Fruit fly (Drosophila melanogaster): ENCODE measurements around the gene ssp.

Gene ssp

DNA sequence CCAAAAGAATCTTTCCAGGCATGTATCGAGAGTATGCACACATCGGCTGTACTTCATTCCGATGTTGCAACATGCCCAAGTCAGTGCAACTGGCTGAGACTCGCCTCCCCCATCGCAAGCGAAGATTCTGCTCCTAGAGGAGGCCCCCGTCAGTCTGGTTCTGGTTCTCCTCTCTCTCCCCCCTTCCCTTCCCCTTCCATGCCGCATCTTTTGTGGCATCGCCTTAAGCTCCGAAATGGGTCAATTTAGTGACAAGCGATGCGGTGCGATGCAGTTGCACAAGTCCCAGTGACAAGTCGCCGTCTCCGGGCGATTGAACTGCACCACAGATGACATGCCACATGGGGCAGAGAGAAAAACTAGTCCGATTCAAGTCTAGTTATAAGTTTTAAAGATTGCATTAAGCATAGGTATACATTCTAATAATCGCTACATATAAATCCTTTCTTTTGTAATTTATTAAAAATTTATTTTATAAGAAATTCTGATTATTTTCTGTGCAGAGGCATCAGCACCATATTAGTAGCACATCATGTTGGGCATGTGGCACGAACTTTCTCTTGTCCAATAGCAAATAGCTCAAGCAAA, 8.9 kb upstream of the ssp start:
- TF ChIP-seq CG11762 (GFP tag; optimal IDR thresholded peaks at IDR 0.05; ENCODE audit: insufficient read depth) (peak; percentile 11), esn (GFP tag; optimal IDR thresholded peaks at IDR 0.05) (no peak), Ets96B (tag; optimal IDR thresholded peaks at IDR 0.05) (peak; percentile 1), CG10631 (GFP tag; optimal IDR thresholded peaks at IDR 0.05) (peak; percentile 32), CG9139 (GFP tag; optimal IDR thresholded peaks at IDR 0.05) (no peak), Smox (GFP tag; optimal IDR thresholded peaks at IDR 0.05) (no peak), pdm3 (GFP tag; optimal IDR thresholded peaks at IDR 0.05) (no peak), svp (GFP tag) (no peak), CG6276 (GFP tag; optimal IDR thresholded peaks at IDR 0.05) (peak; percentile 38), CG4318 (GFP tag; optimal IDR thresholded peaks at IDR 0.05) (peak; percentile 54), CG16779 (tag; optimal IDR thresholded peaks at IDR 0.05) (no peak), spab (GFP tag; optimal IDR thresholded peaks at IDR 0.05) (no peak), Sox14 (GFP tag; optimal IDR thresholded peaks at IDR 0.05) (no peak), CG15336 (GFP tag; IDR thresholded peaks at IDR 0.05) (peak; percentile 74), CG6808 (GFP tag; optimal IDR thresholded peaks at IDR 0.05) (no peak), CG8632 (GFP tag; optimal IDR thresholded peaks at IDR 0.05) (peak; percentile 9), CG1621 (tag; optimal IDR thresholded peaks at IDR 0.05) (no peak), Eip78C (GFP tag) (peak; percentile 83), CG8119 (GFP tag; IDR thresholded peaks at IDR 0.05) (peak; percentile 65), acj6 (GFP tag; optimal IDR thresholded peaks at IDR 0.05) (peak; percentile 36), CG3032 (tag; optimal IDR thresholded peaks at IDR 0.05) (peak; percentile 20), ss (GFP tag; optimal IDR thresholded peaks at IDR 0.05) (peak; percentile 3 to 28), Sox15 (GFP tag; optimal IDR thresholded peaks at IDR 0.05) (no peak), salr (GFP tag; optimal IDR thresholded peaks at IDR 0.05) (peak in 1 of 2 experiments; percentile 40), CG10669 (GFP tag; optimal IDR thresholded peaks at IDR 0.05) (peak; percentile 7), CG6854 (GFP tag; optimal IDR thresholded peaks at IDR 0.05) (peak; percentile 22), eg (GFP tag; IDR thresholded peaks at IDR 0.05) (peak; percentile 73; the same call in 2 of the 3 replicates), Gug (GFP tag; IDR thresholded peaks at IDR 0.05) (peak; percentile 20; the same call in 1 of the 2 replicates), CG31627 (GFP tag; optimal IDR thresholded peaks at IDR 0.05) (no peak), CG3919 (GFP tag; optimal IDR thresholded peaks at IDR 0.05) (peak; percentile 31), CG6163 (GFP tag; IDR thresholded peaks at IDR 0.05) (peak; percentile 75), Lpt (GFP tag; optimal IDR thresholded peaks at IDR 0.05) (no peak), achi (GFP tag; optimal IDR thresholded peaks at IDR 0.05) (peak; percentile 55), Hr4 (GFP tag; optimal IDR thresholded peaks at IDR 0.05) (peak; percentile 41), topi (GFP tag; optimal IDR thresholded peaks at IDR 0.05) (no peak), CG34406 (GFP tag; optimal IDR thresholded peaks at IDR 0.05) (peak; percentile 29), OdsH (GFP tag; optimal IDR thresholded peaks at IDR 0.05) (peak; percentile 34), Eip93F (GFP tag; optimal IDR thresholded peaks at IDR 0.05) (no peak), Sox102F (GFP tag; optimal IDR thresholded peaks at IDR 0.05) (no peak), CG32006 (GFP tag; optimal IDR thresholded peaks at IDR 0.05) (peak; percentile 78)

dm6 chr3L:12111081-12111958, 6.7 kb upstream of the ssp start:
- peak; percentile 63 for TF ChIP-seq spab (GFP tag; optimal IDR thresholded peaks at IDR 0.05)
- peak; percentile 78 for TF ChIP-seq CG3919 (GFP tag; optimal IDR thresholded peaks at IDR 0.05)
- peak; percentile 73 for TF ChIP-seq Blimp-1 (GFP tag; optimal IDR thresholded peaks at IDR 0.05)
- peak; percentile 94 for TF ChIP-seq CG6854 (GFP tag; optimal IDR thresholded peaks at IDR 0.05)
- TF ChIP-seq CG6163 (GFP tag; IDR thresholded peaks at IDR 0.05) = peak; percentile 63
- TF ChIP-seq OdsH (GFP tag; optimal IDR thresholded peaks at IDR 0.05) = peak; percentile 83
- TF ChIP-seq CG11762 (GFP tag; optimal IDR thresholded peaks at IDR 0.05; ENCODE audit: insufficient read depth) = peak; percentile 59
- TF ChIP-seq Eip93F (GFP tag; optimal IDR thresholded peaks at IDR 0.05) = peak; percentile 17
- TF ChIP-seq ss (GFP tag; optimal IDR thresholded peaks at IDR 0.05) = peak; percentile 69 to 70
- TF ChIP-seq CG32006 (GFP tag; optimal IDR thresholded peaks at IDR 0.05) = peak; percentile 80
- TF ChIP-seq Sox15 (GFP tag; optimal IDR thresholded peaks at IDR 0.05) = peak; percentile 65
- peak; percentile 4 for TF ChIP-seq dac (GFP tag; optimal IDR thresholded peaks at IDR 0.05)
- TF ChIP-seq CG6808 (GFP tag; optimal IDR thresholded peaks at IDR 0.05) = peak; percentile 62
- TF ChIP-seq net (GFP tag; optimal IDR thresholded peaks at IDR 0.05) = peak; percentile 79
- peak; percentile 70 for TF ChIP-seq eg (GFP tag; IDR thresholded peaks at IDR 0.05)
- no peak for TF ChIP-seq fd85E (GFP tag; optimal IDR thresholded peaks at IDR 0.05)
- peak; percentile 39; the same call in 1 of the 2 replicates for TF ChIP-seq CG11294 (GFP tag; IDR thresholded peaks at IDR 0.05)
- TF ChIP-seq Sox14 (GFP tag; optimal IDR thresholded peaks at IDR 0.05) = peak; percentile 77
- TF ChIP-seq CG34406 (GFP tag; optimal IDR thresholded peaks at IDR 0.05) = peak; percentile 84
- TF ChIP-seq achi (GFP tag; optimal IDR thresholded peaks at IDR 0.05) = peak; percentile 80
- peak; percentile 54 for TF ChIP-seq CG4318 (GFP tag; optimal IDR thresholded peaks at IDR 0.05)
- peak; percentile 78 for TF ChIP-seq Smox (GFP tag; optimal IDR thresholded peaks at IDR 0.05)
- peak; percentile 82 for TF ChIP-seq Ets96B (tag; optimal IDR thresholded peaks at IDR 0.05)
- peak; percentile 59 for TF ChIP-seq CG6276 (GFP tag; optimal IDR thresholded peaks at IDR 0.05)
- peak; percentile 15 to 83 for TF ChIP-seq salr (GFP tag; optimal IDR thresholded peaks at IDR 0.05)
- peak; percentile 45 for TF ChIP-seq Lpt (GFP tag; optimal IDR thresholded peaks at IDR 0.05)
